Fruit fly (Drosophila melanogaster): ENCODE measurements around the gene CG5139.

dm6 chr2L:1211528-1211927, 12.5 kb upstream of the CG5139 start:
- no peak for TF ChIP-seq EcR (GFP tag; optimal IDR thresholded peaks at IDR 0.05)
- TF ChIP-seq usp (GFP tag; optimal IDR thresholded peaks at IDR 0.05): no peak

Data from whole organism.